Fruit fly (Drosophila melanogaster): ENCODE measurements around the gene Fadd.

Fadd gene

DNA sequence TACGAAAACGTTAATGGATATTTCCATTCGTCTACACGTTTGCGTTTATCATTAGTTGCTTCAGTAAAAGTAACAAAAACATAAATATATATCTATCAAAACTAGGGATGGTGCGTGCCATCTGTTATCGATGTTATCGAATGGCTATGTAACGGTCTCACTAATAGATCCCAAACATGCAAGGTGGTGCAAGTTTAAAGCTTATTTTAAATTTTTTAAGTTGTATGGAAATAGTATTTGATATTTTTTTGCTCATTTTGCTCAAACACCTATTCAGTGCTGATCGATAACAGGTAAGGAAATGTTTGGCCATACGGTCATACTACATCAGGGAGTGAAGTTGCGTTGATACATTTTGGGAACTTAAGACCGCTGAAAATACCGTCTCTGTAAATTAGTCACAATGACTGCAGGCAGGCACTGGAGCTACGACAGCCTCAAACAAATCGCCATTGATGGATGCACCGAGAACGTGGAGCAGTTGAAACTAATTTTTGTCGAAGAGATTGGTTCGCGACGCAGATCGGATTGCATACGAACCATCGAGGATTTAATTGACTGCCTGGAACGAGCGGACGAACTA, at the start of gene Fadd, which contains the start of the genes CG45099, CG6015 and pit:
Gene Fadd, plus strand, starts transcription at position 296 of the 583 bp plus-strand sequence.
Gene CG45099, minus strand, starts transcription at position 127 of the 583 bp plus-strand sequence.
Gene CG6015, minus strand, starts transcription at position 127 of the 583 bp plus-strand sequence.
Gene pit, plus strand, starts transcription at position 139 of the 583 bp plus-strand sequence.
- TF ChIP-seq CG8478 (optimal IDR thresholded peaks at IDR 0.05) (no peak), psq (optimal IDR thresholded peaks at IDR 0.05) (no peak), Dll (optimal IDR thresholded peaks at IDR 0.05) (no peak), pan (optimal IDR thresholded peaks at IDR 0.05) (no peak), EcR (GFP tag; optimal IDR thresholded peaks at IDR 0.05) (no peak), usp (GFP tag; optimal IDR thresholded peaks at IDR 0.05) (no peak)

DNA sequence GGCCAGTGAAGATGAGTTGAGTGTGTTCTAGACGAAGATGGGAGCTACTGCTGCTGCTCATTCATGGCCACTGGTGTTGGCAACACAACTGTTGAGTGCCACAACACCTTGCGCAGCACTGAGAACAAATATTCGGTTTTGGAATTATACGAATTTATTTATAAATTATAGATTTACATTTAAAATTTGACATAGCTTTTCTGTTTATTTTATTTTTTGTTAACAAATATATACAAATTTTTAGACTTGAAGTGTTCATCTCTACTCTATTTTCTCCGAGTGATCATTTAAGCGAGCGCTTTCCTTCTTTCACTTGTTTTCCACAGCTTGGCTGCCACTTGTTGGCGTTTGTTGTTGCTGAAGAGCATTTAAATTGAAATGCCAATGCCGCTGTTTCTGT, 46.7 kb upstream of the Fadd start:
- no peak for TF ChIP-seq pan (optimal IDR thresholded peaks at IDR 0.05)
- TF ChIP-seq psq (optimal IDR thresholded peaks at IDR 0.05) = no peak
- TF ChIP-seq EcR (GFP tag; optimal IDR thresholded peaks at IDR 0.05) = no peak
- TF ChIP-seq CG8478 (optimal IDR thresholded peaks at IDR 0.05) = no peak

DNA sequence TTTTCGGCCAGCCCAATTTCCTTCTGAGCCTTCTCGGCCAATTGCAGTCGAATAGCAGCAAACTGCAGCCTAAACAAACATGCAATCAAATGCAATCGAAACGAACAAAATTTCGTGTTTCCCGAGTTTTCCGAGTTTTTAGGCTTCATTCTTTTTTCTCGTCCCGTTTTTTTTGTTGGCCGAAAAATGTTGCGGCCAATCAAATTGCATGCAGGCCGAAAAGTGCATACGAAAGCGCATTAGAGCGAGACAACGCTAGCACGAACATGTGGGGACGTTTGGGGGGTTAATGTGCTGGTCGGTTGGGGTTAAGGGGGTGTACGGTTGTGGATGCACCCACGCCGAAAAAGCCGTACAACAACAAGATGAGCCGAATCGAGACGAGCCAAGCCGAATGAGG, 44.5 kb upstream of the Fadd start:
- TF ChIP-seq pan (optimal IDR thresholded peaks at IDR 0.05) (no peak), psq (optimal IDR thresholded peaks at IDR 0.05) (no peak), EcR (GFP tag; optimal IDR thresholded peaks at IDR 0.05) (no peak)

DNA sequence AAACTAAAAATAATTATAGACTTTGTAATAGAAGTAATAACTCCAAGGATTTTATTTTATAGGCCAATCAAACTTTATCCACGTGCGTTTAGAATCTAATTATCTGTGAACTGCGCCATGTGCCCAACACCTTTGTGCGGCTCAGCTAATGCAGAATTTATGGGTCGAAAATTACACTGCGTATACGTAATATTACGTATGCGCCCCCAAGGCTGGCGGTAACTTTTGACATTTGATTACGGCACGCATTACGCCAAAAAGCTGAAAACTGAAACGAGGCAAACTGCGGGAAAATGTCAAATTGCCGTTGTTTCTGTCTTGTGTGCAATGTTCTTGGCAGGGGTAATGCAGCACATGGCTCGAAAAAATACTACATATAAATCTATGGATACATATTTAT, 42.7 kb upstream of the Fadd start:
- TF ChIP-seq psq (optimal IDR thresholded peaks at IDR 0.05) (no peak), EcR (GFP tag; optimal IDR thresholded peaks at IDR 0.05) (no peak), Dll (optimal IDR thresholded peaks at IDR 0.05) (no peak), pan (optimal IDR thresholded peaks at IDR 0.05) (no peak), CG8478 (optimal IDR thresholded peaks at IDR 0.05) (no peak), usp (GFP tag; optimal IDR thresholded peaks at IDR 0.05) (no peak)

DNA sequence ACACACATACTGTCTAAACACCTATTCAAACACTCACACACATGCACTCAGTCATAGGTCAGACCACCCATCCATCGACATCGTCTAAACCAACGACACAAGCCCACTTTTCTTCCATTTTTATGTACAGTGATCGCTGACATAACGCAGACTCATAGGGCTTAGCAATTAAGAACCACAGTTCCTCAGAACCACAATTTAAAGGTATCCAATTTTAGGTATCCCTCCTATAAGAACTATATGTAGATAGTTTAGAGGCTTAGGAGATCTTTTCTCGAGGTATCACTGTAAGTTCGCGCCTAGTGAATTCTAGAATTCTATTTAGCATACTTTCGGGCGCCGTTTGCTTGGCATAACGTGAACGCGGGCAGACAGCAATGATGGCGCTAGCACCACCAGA, 41.3 kb upstream of the Fadd start:
- TF ChIP-seq CG8478 (optimal IDR thresholded peaks at IDR 0.05) = no peak
- TF ChIP-seq pan (optimal IDR thresholded peaks at IDR 0.05) = no peak
- TF ChIP-seq usp (GFP tag; optimal IDR thresholded peaks at IDR 0.05) = no peak
- TF ChIP-seq Dll (optimal IDR thresholded peaks at IDR 0.05) = no peak
- TF ChIP-seq EcR (GFP tag; optimal IDR thresholded peaks at IDR 0.05) = no peak
- no peak for TF ChIP-seq psq (optimal IDR thresholded peaks at IDR 0.05)

- TF ChIP-seq usp (GFP tag; optimal IDR thresholded peaks at IDR 0.05) = no peak
- TF ChIP-seq EcR (GFP tag; optimal IDR thresholded peaks at IDR 0.05) = no peak
- TF ChIP-seq Dll (optimal IDR thresholded peaks at IDR 0.05) = no peak
- TF ChIP-seq CG8478 (optimal IDR thresholded peaks at IDR 0.05) = no peak
- TF ChIP-seq pan (optimal IDR thresholded peaks at IDR 0.05) = no peak
- no peak for TF ChIP-seq psq (optimal IDR thresholded peaks at IDR 0.05)
Observed at dm6 chr3R:21998877-21999276, 35.4 kb upstream of the Fadd start.

DNA sequence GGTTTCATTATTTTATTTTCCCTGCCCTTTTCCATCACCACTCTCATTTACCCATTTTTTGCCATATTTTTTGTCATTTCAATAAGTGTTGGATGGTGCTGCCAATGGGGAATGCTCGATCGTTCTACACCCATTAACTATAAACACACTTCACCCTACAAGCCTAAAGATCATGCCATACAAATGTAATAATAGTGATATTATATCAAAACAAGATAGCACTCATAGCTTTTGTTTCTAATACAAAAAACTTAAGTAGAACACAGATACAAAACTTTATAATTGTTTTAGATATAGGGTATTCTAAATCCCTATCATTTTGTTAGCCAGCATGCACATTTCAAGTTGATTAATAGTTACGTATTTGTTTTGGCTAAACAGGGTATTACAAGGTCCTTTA, 34.6 kb upstream of the Fadd start:
- TF ChIP-seq usp (GFP tag; optimal IDR thresholded peaks at IDR 0.05) (no peak), pan (optimal IDR thresholded peaks at IDR 0.05) (peak; percentile 52)

- TF ChIP-seq CG8478 (optimal IDR thresholded peaks at IDR 0.05) (no peak), psq (optimal IDR thresholded peaks at IDR 0.05) (no peak), Dll (optimal IDR thresholded peaks at IDR 0.05) (no peak), EcR (GFP tag; optimal IDR thresholded peaks at IDR 0.05) (no peak)
Observed at dm6 chr3R:22003508-22003907, 30.7 kb upstream of the Fadd start.

- TF ChIP-seq Dll (optimal IDR thresholded peaks at IDR 0.05) = no peak
- TF ChIP-seq EcR (GFP tag; optimal IDR thresholded peaks at IDR 0.05) = no peak
- no peak for TF ChIP-seq psq (optimal IDR thresholded peaks at IDR 0.05)
- TF ChIP-seq CG8478 (optimal IDR thresholded peaks at IDR 0.05) = no peak
- no peak for TF ChIP-seq pan (optimal IDR thresholded peaks at IDR 0.05)
- no peak for TF ChIP-seq usp (GFP tag; optimal IDR thresholded peaks at IDR 0.05)
Observed at dm6 chr3R:22014397-22014796, 19.9 kb upstream of the Fadd start, which contains the start of gene Theg. Gene Theg (plus strand): TSS chr3R:22014697.

- no peak for TF ChIP-seq psq (optimal IDR thresholded peaks at IDR 0.05)
- TF ChIP-seq EcR (GFP tag; optimal IDR thresholded peaks at IDR 0.05) = no peak
- TF ChIP-seq pan (optimal IDR thresholded peaks at IDR 0.05) = no peak
- TF ChIP-seq Dll (optimal IDR thresholded peaks at IDR 0.05) = no peak
- TF ChIP-seq CG8478 (optimal IDR thresholded peaks at IDR 0.05) = no peak
- TF ChIP-seq usp (GFP tag; optimal IDR thresholded peaks at IDR 0.05) = no peak
Observed at dm6 chr3R:22018777-22019420, 15.4 kb upstream of the Fadd start, which contains the start of gene Idh3b. Gene Idh3b (minus strand): TSS chr3R:22019382.

DNA sequence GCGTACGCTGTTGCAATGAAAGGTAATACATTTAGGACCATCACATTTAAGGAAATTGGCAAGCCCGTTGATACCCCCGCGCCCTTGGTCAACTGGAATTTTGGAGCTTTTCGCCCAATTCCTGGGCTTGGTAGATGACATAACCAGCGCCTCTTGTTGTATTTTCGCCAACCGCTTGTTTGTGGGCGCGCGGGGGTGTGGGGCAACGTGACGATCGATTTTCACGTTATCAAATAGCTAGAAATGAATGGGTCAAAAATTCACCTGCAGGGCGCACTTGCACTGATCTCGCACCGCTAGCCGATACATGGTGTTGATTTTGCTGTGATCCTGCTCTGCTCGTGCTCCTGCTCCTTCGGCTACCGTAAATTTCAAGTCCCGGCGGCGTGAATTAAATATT, 11.6 kb upstream of the Fadd start:
- TF ChIP-seq pan (optimal IDR thresholded peaks at IDR 0.05) (no peak), psq (optimal IDR thresholded peaks at IDR 0.05) (no peak), usp (GFP tag; optimal IDR thresholded peaks at IDR 0.05) (no peak), EcR (GFP tag; optimal IDR thresholded peaks at IDR 0.05) (no peak), CG8478 (optimal IDR thresholded peaks at IDR 0.05) (no peak), Dll (optimal IDR thresholded peaks at IDR 0.05) (no peak)

DNA sequence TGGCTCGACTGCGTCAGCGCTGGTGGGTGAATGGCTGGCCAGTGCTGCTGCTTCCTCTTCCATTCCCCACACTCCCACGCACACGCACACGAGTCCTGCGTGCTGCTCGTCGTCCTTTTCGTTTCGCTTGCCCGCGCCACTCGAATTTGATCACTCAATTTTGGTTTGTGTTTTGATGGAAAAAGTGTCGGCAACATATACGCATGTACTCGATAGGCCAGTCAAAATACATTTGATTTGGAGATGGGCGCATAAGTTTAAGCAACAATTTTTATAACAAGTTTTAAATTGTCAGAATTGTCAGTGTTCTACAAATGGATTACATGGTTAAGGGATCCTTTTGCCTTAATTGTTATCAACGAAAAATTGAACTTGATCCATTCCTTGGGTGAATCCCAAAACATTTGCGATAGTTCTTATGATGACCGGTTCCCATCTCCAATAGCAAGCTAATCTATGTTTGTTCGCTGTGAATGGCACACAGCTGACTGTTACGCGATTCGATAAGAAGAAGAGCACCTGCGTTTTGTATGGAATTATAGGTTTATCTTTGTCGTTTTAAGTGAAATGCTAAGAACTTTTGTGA, 11.1 kb upstream of the Fadd start, which contains the start of the genes Mitofilin and mRpL35:
Gene Mitofilin, minus strand, starts transcription at position 295 of the 586 bp plus-strand sequence.
Gene mRpL35, plus strand, starts transcription at position 487 of the 586 bp plus-strand sequence.
- no peak for TF ChIP-seq usp (GFP tag; optimal IDR thresholded peaks at IDR 0.05)
- no peak for TF ChIP-seq Dll (optimal IDR thresholded peaks at IDR 0.05)
- TF ChIP-seq CG8478 (optimal IDR thresholded peaks at IDR 0.05) = no peak
- TF ChIP-seq EcR (GFP tag; optimal IDR thresholded peaks at IDR 0.05) = no peak
- TF ChIP-seq psq (optimal IDR thresholded peaks at IDR 0.05) = no peak
- no peak for TF ChIP-seq pan (optimal IDR thresholded peaks at IDR 0.05)
